Worm (Caenorhabditis elegans): ENCODE results near the gene ecps-1.

DNA sequence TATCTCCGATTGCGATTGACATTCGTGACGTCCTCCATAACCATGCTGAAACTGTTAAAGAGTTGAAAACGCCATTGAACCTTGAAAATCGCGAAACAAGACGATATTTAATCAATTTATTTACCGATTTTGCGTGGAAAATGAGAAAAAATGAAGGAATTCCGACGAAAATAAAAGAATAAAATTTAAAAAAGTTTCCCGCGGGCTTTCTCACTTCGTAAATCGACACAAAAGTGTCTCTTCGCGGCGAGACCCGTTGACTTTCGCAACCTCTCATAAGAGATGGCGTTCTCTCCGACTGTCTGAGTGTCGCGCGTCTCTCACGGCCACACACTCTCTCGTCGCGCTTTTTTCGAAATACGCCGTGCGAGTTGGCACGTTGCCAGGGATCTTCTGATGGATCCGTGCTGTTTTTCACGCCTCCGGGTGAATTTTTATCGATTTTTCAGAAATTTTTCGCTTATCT, 53.1 kb downstream of the ecps-1 start, which contains the start of gene hat-1:
- no peak for TF ChIP-seq snpc-4 (tag; optimal IDR thresholded peaks at IDR 0.05)
- no peak for TF ChIP-seq mls-2 (tag; optimal IDR thresholded peaks at IDR 0.05)
- no peak for TF ChIP-seq nhr-12 (tag; optimal IDR thresholded peaks at IDR 0.05)
- no peak for TF ChIP-seq nhr-28 (tag; optimal IDR thresholded peaks at IDR 0.05)
- no peak for TF ChIP-seq unc-62 (GFP tag; optimal IDR thresholded peaks at IDR 0.05)
- peak; percentile 85 for TF ChIP-seq nhr-237 (tag; optimal IDR thresholded peaks at IDR 0.05)
- TF ChIP-seq elt-3 (tag; optimal IDR thresholded peaks at IDR 0.05) = no peak
- peak; percentile 68 for TF ChIP-seq ces-1 (GFP tag; optimal IDR thresholded peaks at IDR 0.05)
